Worm (Caenorhabditis elegans) whole organism, late embryonic: ENCODE results near the gene C45G9.11.

Experiments
- K02D7.2 ChIP-seq: sonication (generic microtip); optimal IDR thresholded peaks from 2 replicates; lab custom pipeline; 2017; ENCODE audit warnings: mild to moderate bottlenecking, missing genetic modification characterization, missing compliant biosample characterization
- ceh-2 ChIP-seq: sonication (generic microtip); optimal IDR thresholded peaks from 2 replicates; lab custom pipeline; 2016; ENCODE audit warnings: missing genotype, missing genetic modification characterization, missing compliant biosample characterization
- ceh-22 ChIP-seq: sonication (generic microtip); optimal IDR thresholded peaks from 2 replicates; lab custom pipeline; 2017; ENCODE audit warnings: missing biosample characterization, missing genetic modification characterization
- ceh-24 ChIP-seq: sonication (generic microtip); optimal IDR thresholded peaks from 2 replicates; lab custom pipeline; 2016; ENCODE audit warnings: mild to moderate bottlenecking, missing genetic modification characterization, missing compliant biosample characterization
- ceh-34 ChIP-seq: sonication (generic microtip); optimal IDR thresholded peaks from 2 replicates; lab custom pipeline; 2016; ENCODE audit warnings: mild to moderate bottlenecking, missing genetic modification characterization, missing compliant biosample characterization
- ceh-9 ChIP-seq: sonication (generic microtip); optimal IDR thresholded peaks from 2 replicates; lab custom pipeline; 2016; ENCODE audit warnings: mild to moderate bottlenecking, missing genetic modification characterization, inconsistent platforms, missing compliant biosample characterization
- dve-1 ChIP-seq: sonication (generic microtip); optimal IDR thresholded peaks from 2 replicates; lab custom pipeline; 2017; ENCODE audit warnings: antibody characterized with exemption, mild to moderate bottlenecking, missing genetic modification characterization, missing compliant biosample characterization
- ets-4 ChIP-seq: sonication (generic microtip); optimal IDR thresholded peaks from 2 replicates; lab custom pipeline; 2016; ENCODE audit warnings: missing genetic modification characterization, missing compliant biosample characterization
- eyg-1 ChIP-seq: sonication (generic microtip); optimal IDR thresholded peaks from 2 replicates; lab custom pipeline; 2016; ENCODE audit warnings: missing genotype, missing genetic modification characterization, missing compliant biosample characterization
- fkh-10 ChIP-seq: fragments of 150-350 bp; optimal IDR thresholded peaks from 2 replicates; lab custom pipeline; 2014; ENCODE audit warnings: missing biosample characterization, missing genetic modification reagents, missing genetic modification characterization
- fkh-6 ChIP-seq: sonication (generic microtip); optimal IDR thresholded peaks from 2 replicates; lab custom pipeline; 2016; ENCODE audit warnings: missing genetic modification characterization, missing compliant biosample characterization
- gmeb-2 ChIP-seq: sonication (generic microtip); optimal IDR thresholded peaks from 2 replicates; lab custom pipeline; 2016; ENCODE audit warnings: missing genetic modification characterization, inconsistent platforms, missing compliant biosample characterization
- hlh-13 ChIP-seq: fragments of 200-800 bp; sonication (Bioruptor generic); optimal IDR thresholded peaks from 2 replicates; lab custom pipeline; 2018; ENCODE audit warnings: mild to moderate bottlenecking, missing genetic modification characterization, missing compliant biosample characterization
- hlh-15 ChIP-seq: sonication (generic microtip); optimal IDR thresholded peaks from 2 replicates; lab custom pipeline; 2016; ENCODE audit warnings: missing genetic modification characterization, missing compliant biosample characterization
- hlh-6 ChIP-seq: sonication (generic microtip); optimal IDR thresholded peaks from 2 replicates; lab custom pipeline; 2016; ENCODE audit warnings: missing genotype, missing genetic modification characterization, missing compliant biosample characterization
- hlh-8 ChIP-seq: sonication (generic microtip); optimal IDR thresholded peaks from 2 replicates; lab custom pipeline; 2016; ENCODE audit warnings: missing genotype, missing genetic modification characterization, missing compliant biosample characterization
- nhr-11 ChIP-seq: fragments of 150-350 bp; optimal IDR thresholded peaks from 2 replicates; lab custom pipeline; 2014; ENCODE audit warnings: missing biosample characterization, missing genetic modification characterization
- npax-4 ChIP-seq: sonication (generic microtip); optimal IDR thresholded peaks from 2 replicates; lab custom pipeline; 2016; ENCODE audit warnings: missing genetic modification characterization, missing compliant biosample characterization
- odd-2 ChIP-seq: sonication (generic microtip); optimal IDR thresholded peaks from 2 replicates; lab custom pipeline; 2017; ENCODE audit warnings: antibody characterized with exemption, mild to moderate bottlenecking, missing genetic modification characterization, missing compliant biosample characterization
- pax-1 ChIP-seq: fragments of 150-350 bp; optimal IDR thresholded peaks from 2 replicates; lab custom pipeline; 2014; ENCODE audit warnings: missing biosample characterization, missing genetic modification characterization
- pha-4 ChIP-seq: fragments of 150-350 bp; optimal IDR thresholded peaks from 2 replicates; lab custom pipeline; 2018; ENCODE audit warnings: missing biosample characterization, missing genetic modification reagents, missing genetic modification characterization
- unc-55 ChIP-seq: sonication (generic microtip); optimal IDR thresholded peaks from 2 replicates; lab custom pipeline; 2017; ENCODE audit warnings: missing biosample characterization, missing genetic modification reagents, missing genetic modification characterization
- zip-5 ChIP-seq: sonication (generic microtip); optimal IDR thresholded peaks from 2 replicates; lab custom pipeline; 2016; ENCODE audit warnings: missing genetic modification characterization, missing compliant biosample characterization
- ztf-16 ChIP-seq: sonication (generic microtip); optimal IDR thresholded peaks from 2 replicates; lab custom pipeline; 2017; ENCODE audit warnings: missing genetic modification characterization, missing compliant biosample characterization

C45G9.11 gene

ce11 chrIII:5018116-5018689, 50.3 kb downstream of the C45G9.11 start, which contains the start of gene wip-1 (continued):
- TF ChIP-seq dve-1 (tag; lab: Kevin White, UChicago) (peak; percentile 96), ceh-9 (tag; lab: Kevin White, UChicago) (no peak), eyg-1 (tag; lab: Kevin White, UChicago) (peak; percentile 40), npax-4 (no peak), ztf-16 (peak; percentile 84), gmeb-2 (tag; lab: Kevin White, UChicago) (peak; percentile 37), fkh-6 (tag; lab: Kevin White, UChicago) (peak; percentile 60), pha-4 (no peak), fkh-10 (GFP tag; lab: Kevin White, UChicago) (no peak), hlh-6 (tag; lab: Kevin White, UChicago) (peak; percentile 72), pax-1 (no peak), nhr-11 (tag; lab: Kevin White, UChicago) (no peak), ceh-24 (tag; lab: Kevin White, UChicago) (no peak), ceh-2 (tag; lab: Kevin White, UChicago) (peak; percentile 69), K02D7.2 (tag; lab: Kevin White, UChicago) (no peak), zip-5 (peak; percentile 41), ceh-34 (tag; lab: Kevin White, UChicago) (peak; percentile 94), hlh-15 (tag; lab: Kevin White, UChicago) (peak; percentile 2)

ce11 chrIII:5017550-5017949, 51.0 kb downstream of the C45G9.11 start, which contains the start of gene larp-1:
Gene larp-1, minus strand, starts transcription at chrIII:5017650.
- TF ChIP-seq ceh-24 (tag; lab: Kevin White, UChicago) (no peak), eyg-1 (tag; lab: Kevin White, UChicago) (no peak), pax-1 (no peak), hlh-13 (GFP tag; lab: Kevin White, UChicago) (no peak), hlh-8 (tag; lab: Kevin White, UChicago) (no peak), unc-55 (GFP tag; lab: Kevin White, UChicago) (no peak), odd-2 (no peak), ceh-22 (tag; lab: Kevin White, UChicago) (no peak), zip-5 (no peak), ets-4 (tag; lab: Kevin White, UChicago) (no peak)
